Worm (Caenorhabditis elegans) whole organism, late embryonic: ENCODE data around the gene ccch-5.

Source experiments
- F13H6.1 ChIP-seq: sonication (generic microtip); optimal IDR thresholded peaks from 2 replicates; lab custom pipeline; 2016; ENCODE audit warnings: missing genetic modification characterization, missing compliant biosample characterization
- ceh-14 ChIP-seq: sonication (generic microtip); optimal IDR thresholded peaks from 2 replicates; lab custom pipeline; 2016; ENCODE audit warnings: missing genotype, missing genetic modification characterization, missing compliant biosample characterization
- ceh-18 ChIP-seq: sonication (generic microtip); optimal IDR thresholded peaks from 2 replicates; lab custom pipeline; 2016; ENCODE audit warnings: missing genetic modification characterization, missing compliant biosample characterization
- che-1 ChIP-seq: sonication (generic microtip); optimal IDR thresholded peaks from 2 replicates; lab custom pipeline; 2016; ENCODE audit warnings: mild to moderate bottlenecking, missing genetic modification characterization, missing compliant biosample characterization
- dve-1 ChIP-seq: sonication (generic microtip); optimal IDR thresholded peaks from 2 replicates; lab custom pipeline; 2017; ENCODE audit warnings: antibody characterized with exemption, mild to moderate bottlenecking, missing genetic modification characterization, missing compliant biosample characterization
- pha-4 ChIP-seq: fragments of 150-350 bp; optimal IDR thresholded peaks from 2 replicates; lab custom pipeline; 2018; ENCODE audit warnings: missing biosample characterization, missing genetic modification reagents, missing genetic modification characterization
- rnt-1 ChIP-seq: sonication (generic microtip); optimal IDR thresholded peaks from 2 replicates; lab custom pipeline; 2016; ENCODE audit warnings: missing genetic modification characterization, missing compliant biosample characterization
- sdc-2 ChIP-seq: sonication (generic microtip); optimal IDR thresholded peaks from 2 replicates; lab custom pipeline; 2016; ENCODE audit warnings: missing genotype, missing genetic modification characterization, missing compliant biosample characterization

ce11 chrIV:14891996-14892395 is 27.4 kb upstream of the ccch-5 start:
- TF ChIP-seq F13H6.1 (tag; lab: Kevin White, UChicago) (no peak), sdc-2 (tag; lab: Kevin White, UChicago) (no peak), ceh-18 (tag; lab: Kevin White, UChicago) (no peak), che-1 (tag; lab: Kevin White, UChicago) (no peak), ceh-14 (tag; lab: Kevin White, UChicago) (no peak), pha-4 (tag; lab: Kevin White, UChicago) (no peak), rnt-1 (no peak), dve-1 (tag; lab: Kevin White, UChicago) (no peak)
